Worm (Caenorhabditis elegans) whole organism, late embryonic: ENCODE results near the gene sfxn-1.1.

Source experiments
- Y22D7AL.16 ChIP-seq: sonication (generic microtip); optimal IDR thresholded peaks from 2 replicates; lab custom pipeline; 2016; ENCODE audit warnings: missing genetic modification characterization, missing compliant biosample characterization
- ahr-1 ChIP-seq: sonication (generic microtip); optimal IDR thresholded peaks from 2 replicates; lab custom pipeline; 2016; ENCODE audit warnings: missing genetic modification characterization, missing compliant biosample characterization
- ama-1 ChIP-seq: fragments of 150-350 bp; optimal IDR thresholded peaks from 2 replicates; lab custom pipeline; 2014
- ets-4 ChIP-seq: sonication (generic microtip); optimal IDR thresholded peaks from 2 replicates; lab custom pipeline; 2016; ENCODE audit warnings: missing genetic modification characterization, missing compliant biosample characterization
- hlh-30 ChIP-seq: sonication (generic microtip); optimal IDR thresholded peaks from 2 replicates; lab custom pipeline; 2017; ENCODE audit warnings: antibody characterized with exemption, missing genetic modification characterization, missing compliant biosample characterization; ENCODE audit not compliant: insufficient read depth
- nfya-1 ChIP-seq: sonication (generic microtip); optimal IDR thresholded peaks from 2 replicates; lab custom pipeline; 2017; ENCODE audit warnings: missing genetic modification characterization, mild to moderate bottlenecking, missing compliant biosample characterization, antibody characterized with exemption, moderate library complexity
- nhr-11 ChIP-seq: fragments of 150-350 bp; optimal IDR thresholded peaks from 2 replicates; lab custom pipeline; 2014; ENCODE audit warnings: missing biosample characterization, missing genetic modification characterization
- nhr-232 ChIP-seq: sonication (generic microtip); optimal IDR thresholded peaks from 2 replicates; lab custom pipeline; 2016; ENCODE audit warnings: missing genetic modification characterization, missing compliant biosample characterization
- pha-4 ChIP-seq: fragments of 150-350 bp; optimal IDR thresholded peaks from 2 replicates; lab custom pipeline; 2018; ENCODE audit warnings: missing biosample characterization, missing genetic modification reagents, missing genetic modification characterization
- unc-86 ChIP-seq: sonication (generic microtip); optimal IDR thresholded peaks from 2 replicates; lab custom pipeline; 2016; ENCODE audit warnings: missing genetic modification characterization, missing compliant biosample characterization

DNA sequence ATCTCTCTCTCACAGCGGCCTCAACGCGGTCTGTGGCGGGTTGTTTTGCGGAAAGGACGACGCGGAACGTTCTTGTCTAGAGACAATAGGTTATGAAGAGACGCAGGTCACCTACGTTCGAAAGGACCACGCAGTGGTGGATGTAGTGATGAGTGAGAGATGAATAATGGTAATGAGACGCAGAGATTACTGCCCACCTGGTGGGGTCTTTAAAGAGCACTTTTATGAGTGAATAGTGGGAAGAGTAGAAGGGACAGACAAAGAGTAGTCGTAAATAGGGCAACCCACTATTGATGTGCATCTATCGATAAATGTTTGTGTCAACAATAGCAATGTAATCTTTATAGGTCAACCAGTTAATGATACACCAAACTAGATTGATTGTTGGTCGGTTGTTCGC, 27.6 kb downstream of the sfxn-1.1 start:
- TF ChIP-seq nhr-11, result no peak
- TF ChIP-seq ets-4 (tag; lab: Kevin White, UChicago), result no peak
- no peak for TF ChIP-seq ahr-1 (tag; lab: Kevin White, UChicago)
- no peak for TF ChIP-seq unc-86 (tag; lab: Kevin White, UChicago)
- no peak for TF ChIP-seq hlh-30 (tag; lab: Kevin White, UChicago)
- TF ChIP-seq nhr-232, result no peak
- TF ChIP-seq pha-4 (tag; lab: Kevin White, UChicago), result no peak
- no peak for TF ChIP-seq Y22D7AL.16
- peak; percentile 31 for TF ChIP-seq nfya-1 (tag; lab: Kevin White, UChicago)
- no peak for TF ChIP-seq ama-1 (lab: Kevin White, UChicago)
